Worm (Caenorhabditis elegans): Measurements from ENCODE around the gene mif-4.

mif-4 gene

ce11 chrIV:6323654-6324224 is 12.1 kb downstream of the mif-4 start, which contains the start of gene sqd-1 (continued):
- TF ChIP-seq gei-8 (GFP tag; optimal IDR thresholded peaks at IDR 0.05) (peak; percentile 58), php-3 (GFP tag; IDR thresholded peaks at IDR 0.05) (peak; percentile 76; the same call in 1 of the 2 replicates), R02D3.7 (tag; optimal IDR thresholded peaks at IDR 0.05) (peak; percentile 46), nhr-77 (tag; optimal IDR thresholded peaks at IDR 0.05) (peak; percentile 81), lin-29 (GFP tag; IDR thresholded peaks at IDR 0.05) (peak; percentile 85), spr-3 (GFP tag; optimal IDR thresholded peaks at IDR 0.05) (peak; percentile 74), snpc-1.2 (GFP tag; IDR thresholded peaks at IDR 0.05) (peak; percentile 96), fkh-10 (GFP tag; optimal IDR thresholded peaks at IDR 0.05) (peak; percentile 80), lin-39 (tag; optimal IDR thresholded peaks at IDR 0.05) (no peak), tag-97 (GFP tag; IDR thresholded peaks at IDR 0.05) (no peak), F49E8.2 (tag; optimal IDR thresholded peaks at IDR 0.05; ENCODE audit: borderline replicate concordance) (peak; percentile 87), mxl-3 (GFP tag; optimal IDR thresholded peaks at IDR 0.05) (peak; percentile 86), zip-2 (tag; optimal IDR thresholded peaks at IDR 0.05) (peak; percentile 53), hif-1 (tag; optimal IDR thresholded peaks at IDR 0.05) (peak; percentile 35 to 94), saeg-2 (GFP tag; IDR thresholded peaks at IDR 0.05) (peak; percentile 86), arid-1 (GFP tag; conservative IDR thresholded peaks at IDR 0.05) (peak; percentile 92), ceh-44 (GFP tag; IDR thresholded peaks at IDR 0.05) (peak; percentile 84; the same call in 1 of the 2 replicates), dve-1 (tag; optimal IDR thresholded peaks at IDR 0.05; ENCODE audit: insufficient read depth) (peak; percentile 99), mdl-1 (tag; optimal IDR thresholded peaks at IDR 0.05) (peak; percentile 53 to 61), zip-11 (GFP tag; IDR thresholded peaks at IDR 0.05) (no peak), dmd-6 (GFP tag; IDR thresholded peaks at IDR 0.05) (peak; percentile 96), sdz-12 (GFP tag; optimal IDR thresholded peaks at IDR 0.05) (peak; percentile 70), ZK337.2 (GFP tag; IDR thresholded peaks at IDR 0.05) (0 out of 2 replicates have a peak, but pooled peaks have one; percentile 49), unc-62 (GFP tag; optimal IDR thresholded peaks at IDR 0.05 in 1 of 2) (peak; percentile 39 to 96), unc-62 (tag; optimal IDR thresholded peaks at IDR 0.05) (no peak), ztf-7 (tag; optimal IDR thresholded peaks at IDR 0.05) (peak; percentile 87), nhr-111 (GFP tag; optimal IDR thresholded peaks at IDR 0.05) (peak; percentile 64), hlh-30 (tag; optimal IDR thresholded peaks at IDR 0.05; ENCODE audit: insufficient read depth) (peak; percentile 92), ctbp-1 (GFP tag; IDR thresholded peaks at IDR 0.05) (peak; percentile 87), unc-130 (GFP tag; optimal IDR thresholded peaks at IDR 0.05) (peak; percentile 86), madf-5 (GFP tag; IDR thresholded peaks at IDR 0.05) (0 out of 4 replicates have a peak, but pooled peaks of 1 of the 2 experiments have one; percentile 14), nhr-76 (tag; optimal IDR thresholded peaks at IDR 0.05) (peak; percentile 31), lim-7 (GFP tag; IDR thresholded peaks at IDR 0.05) (peak; percentile 74), mep-1 (tag; optimal IDR thresholded peaks at IDR 0.05) (peak; percentile 96), egl-43 (GFP tag; IDR thresholded peaks at IDR 0.05) (peak; percentile 91), daf-19 (GFP tag; conservative IDR thresholded peaks at IDR 0.05) (no peak), daf-12 (tag; optimal IDR thresholded peaks at IDR 0.05) (no peak), dmd-9 (GFP tag; IDR thresholded peaks at IDR 0.05) (peak; percentile 95), nhr-48 (tag; optimal IDR thresholded peaks at IDR 0.05) (peak; percentile 87), lir-3 (tag; optimal IDR thresholded peaks at IDR 0.05) (no peak), aha-1 (tag) (peak; percentile 100), pqm-1 (tag; optimal IDR thresholded peaks at IDR 0.05) (no peak), rbr-2 (tag; optimal IDR thresholded peaks at IDR 0.05) (peak; percentile 95), fos-1 (tag; optimal IDR thresholded peaks at IDR 0.05) (peak; percentile 53), F26F4.8 (GFP tag; conservative IDR thresholded peaks at IDR 0.05) (no peak), ama-1 (optimal IDR thresholded peaks at IDR 0.05) (peak; percentile 82), ceh-62 (tag; optimal IDR thresholded peaks at IDR 0.05) (no peak), T20F7.1 (GFP tag; optimal IDR thresholded peaks at IDR 0.05) (peak; percentile 86), nhr-11 (tag; optimal IDR thresholded peaks at IDR 0.05) (peak; percentile 95), nhr-10 (tag; optimal IDR thresholded peaks at IDR 0.05) (peak; percentile 25), skn-1 (tag; optimal IDR thresholded peaks at IDR 0.05) (no peak)
